Worm (Caenorhabditis elegans) whole organism, L1 larva: Measurements from ENCODE around the gene cest-32.

Source experiments
- C16A3.4 ChIP-seq: fragments of 150-350 bp; optimal IDR thresholded peaks from 2 replicates; lab custom pipeline; 2014; ENCODE audit warnings: missing biosample characterization, missing genetic modification characterization
- aha-1 ChIP-seq: fragments of 150-350 bp; optimal IDR thresholded peaks from 2 replicates; lab custom pipeline; 2014; ENCODE audit warnings: missing biosample characterization, missing genetic modification characterization
- alr-1 ChIP-seq: fragments of 200-800 bp; sonication (Bioruptor generic); optimal IDR thresholded peaks from 2 replicates; lab custom pipeline; 2018; ENCODE audit warnings: borderline replicate concordance, mild to moderate bottlenecking, missing genetic modification characterization, missing compliant biosample characterization
- ama-1 ChIP-seq: fragments of 150-350 bp; optimal IDR thresholded peaks from 2 replicates; lab custom pipeline; 2014
- blmp-1 ChIP-seq: fragments of 150-350 bp; optimal IDR thresholded peaks from 2 replicates; lab custom pipeline; 2014; ENCODE audit warnings: missing biosample characterization, missing genetic modification characterization
- ceh-63 ChIP-seq: fragments of 200-800 bp; sonication (Bioruptor generic); optimal IDR thresholded peaks from 2 replicates; lab custom pipeline; 2018; ENCODE audit warnings: mild to moderate bottlenecking, missing genetic modification characterization, missing compliant biosample characterization
- ceh-8 ChIP-seq: fragments of 200-800 bp; sonication (Bioruptor generic); optimal IDR thresholded peaks from 2 replicates; lab custom pipeline; 2018; ENCODE audit warnings: mild to moderate bottlenecking, missing genetic modification characterization, moderate library complexity, missing compliant biosample characterization
- ceh-82 ChIP-seq, 3 experiments: fragments of 150-350 bp in 1 of 3; sonication (generic microtip) in 2 of 3; optimal IDR thresholded peaks; 2 replicates each; lab custom pipeline; 2014 to 2017; ENCODE audit warnings: missing biosample characterization in 3 of 3, missing genetic modification characterization in 3 of 3
- ceh-90 ChIP-seq: sonication (generic microtip); optimal IDR thresholded peaks from 2 replicates; lab custom pipeline; 2016; ENCODE audit warnings: missing genetic modification characterization, missing compliant biosample characterization
- efl-1 ChIP-seq, 4 experiments: fragments of 150-350 bp; optimal IDR thresholded peaks in 3 of 4; peaks in 1 of 4; 1 replicate in 1 of 4; 2 replicates in 3 of 4; lab custom pipeline; 2014; ENCODE audit warnings: missing biosample characterization in 2 of 4, missing genetic modification characterization in 2 of 4, missing genetic modification reagents in 2 of 4
- elt-3 ChIP-seq, 6 experiments: fragments of 150-350 bp in 1 of 6; sonication (generic microtip); optimal IDR thresholded peaks; 2 replicates each; lab custom pipeline; 2017 to 2018; ENCODE audit warnings: missing biosample characterization in 6 of 6, missing genetic modification characterization in 6 of 6, inconsistent platforms in 1 of 6
- fkh-4 ChIP-seq: sonication (generic microtip); optimal IDR thresholded peaks from 2 replicates; lab custom pipeline; 2016; ENCODE audit warnings: missing compliant biosample characterization, missing genetic modification characterization, borderline replicate concordance
- fkh-8 ChIP-seq: sonication (generic microtip); optimal IDR thresholded peaks from 2 replicates; lab custom pipeline; 2016; ENCODE audit warnings: mild to moderate bottlenecking, missing genetic modification characterization, missing compliant biosample characterization
- fos-1 ChIP-seq: fragments of 150-350 bp; optimal IDR thresholded peaks from 2 replicates; lab custom pipeline; 2014; ENCODE audit warnings: missing biosample characterization, missing genetic modification characterization
- lin-13 ChIP-seq: fragments of 150-350 bp; optimal IDR thresholded peaks from 2 replicates; lab custom pipeline; 2014; ENCODE audit warnings: missing biosample characterization, missing genetic modification reagents, missing genetic modification characterization
- lin-14 ChIP-seq: fragments of 200-800 bp; sonication (Bioruptor generic); optimal IDR thresholded peaks from 2 replicates; lab custom pipeline; 2018; ENCODE audit warnings: mild to moderate bottlenecking, missing genetic modification characterization, moderate library complexity, missing compliant biosample characterization
- lin-15B ChIP-seq: fragments of 150-350 bp; sonication (generic microtip); optimal IDR thresholded peaks from 3 replicates; lab custom pipeline; 2014; ENCODE audit warnings: missing biosample characterization, missing genetic modification characterization
- lin-35 ChIP-seq, 2 experiments: fragments of 150-350 bp; optimal IDR thresholded peaks; 2 replicates each; lab custom pipeline; 2014; ENCODE audit warnings: missing biosample characterization in 2 of 2, missing genetic modification characterization in 2 of 2, missing genetic modification reagents in 2 of 2
- lsy-2 ChIP-seq, 2 experiments: fragments of 150-350 bp; optimal IDR thresholded peaks; 2 replicates each; lab custom pipeline; 2014; ENCODE audit warnings: missing biosample characterization in 2 of 2, missing genetic modification characterization in 2 of 2
- nhr-12 ChIP-seq: sonication (generic microtip); optimal IDR thresholded peaks from 2 replicates; lab custom pipeline; 2017; ENCODE audit warnings: missing biosample characterization, missing genetic modification characterization
- nhr-19 ChIP-seq: fragments of 200-800 bp; sonication (Bioruptor generic); conservative IDR thresholded peaks from 2 replicates; pipeline ENCODE4 v1.3.6; 2022; ENCODE audit warnings: missing genetic modification characterization, missing compliant biosample characterization
- nhr-47 ChIP-seq: sonication (generic microtip); optimal IDR thresholded peaks from 2 replicates; lab custom pipeline; 2016; ENCODE audit warnings: mild to moderate bottlenecking, missing genetic modification characterization, moderate library complexity, missing compliant biosample characterization
- nhr-71 ChIP-seq: sonication (generic microtip); optimal IDR thresholded peaks from 2 replicates; lab custom pipeline; 2016; ENCODE audit warnings: mild to moderate bottlenecking, missing genetic modification characterization, moderate library complexity, missing compliant biosample characterization
- nhr-77 ChIP-seq: fragments of 150-350 bp; optimal IDR thresholded peaks from 2 replicates; lab custom pipeline; 2014; ENCODE audit warnings: missing biosample characterization, missing genetic modification characterization
- nhr-85 ChIP-seq: sonication (generic microtip); peaks from one replicate; lab custom pipeline; 2016; ENCODE audit warnings: missing genetic modification characterization, inconsistent platforms, missing compliant biosample characterization
- nhr-90 ChIP-seq: sonication (generic microtip); optimal IDR thresholded peaks from 2 replicates; lab custom pipeline; 2016; ENCODE audit warnings: mild to moderate bottlenecking, missing genetic modification characterization, missing compliant biosample characterization; ENCODE audit not compliant: poor library complexity
- pax-3 ChIP-seq: fragments of 200-800 bp; sonication (Bioruptor generic); optimal IDR thresholded peaks from 2 replicates; lab custom pipeline; 2018; ENCODE audit warnings: mild to moderate bottlenecking, missing genetic modification characterization, moderate library complexity, missing compliant biosample characterization
- skn-1 ChIP-seq: fragments of 150-350 bp; optimal IDR thresholded peaks from 2 replicates; lab custom pipeline; 2014; ENCODE audit warnings: missing biosample characterization, missing genetic modification characterization
- snpc-4 ChIP-seq: fragments of 150-350 bp; optimal IDR thresholded peaks from 2 replicates; lab custom pipeline; 2014; ENCODE audit warnings: missing biosample characterization, missing genetic modification characterization
- tbx-2 ChIP-seq: sonication (generic microtip); optimal IDR thresholded peaks from 2 replicates; lab custom pipeline; 2016; ENCODE audit warnings: missing genetic modification characterization, missing compliant biosample characterization
- tlp-1 ChIP-seq: fragments of 150-350 bp; optimal IDR thresholded peaks from 2 replicates; lab custom pipeline; 2014; ENCODE audit warnings: missing biosample characterization, missing genetic modification characterization
- unc-86 ChIP-seq: sonication (generic microtip); optimal IDR thresholded peaks from 2 replicates; lab custom pipeline; 2016; ENCODE audit warnings: missing genetic modification characterization, missing compliant biosample characterization
- unc-98 ChIP-seq: fragments of 200-800 bp; sonication (Bioruptor generic); IDR thresholded peaks from 2 replicates; pipeline ENCODE4 v1.3.6; 2022; ENCODE audit warnings: missing genetic modification characterization, missing compliant biosample characterization
- vab-15 ChIP-seq: sonication (generic microtip); optimal IDR thresholded peaks from 2 replicates; lab custom pipeline; 2017; ENCODE audit warnings: missing genotype, mild to moderate bottlenecking, missing genetic modification characterization, missing compliant biosample characterization

Gene cest-32

DNA sequence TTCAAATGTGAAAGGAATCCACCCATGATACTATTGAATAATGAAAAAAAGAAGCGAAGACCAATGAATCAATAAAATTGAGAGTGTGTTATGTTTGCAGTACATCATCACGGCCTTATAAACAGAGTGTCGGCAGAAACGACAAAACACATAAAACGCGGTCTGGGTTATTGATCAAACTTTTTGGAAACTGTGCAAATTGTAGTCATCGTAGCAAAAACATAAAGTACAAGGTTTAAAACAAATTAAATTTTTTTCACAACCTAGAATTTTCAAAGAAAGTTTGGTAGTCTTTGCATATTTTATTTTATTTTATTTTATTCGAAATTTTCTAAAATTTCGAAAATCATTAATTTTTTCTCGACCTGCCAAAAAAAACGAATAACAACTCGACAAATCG lies 9.3 kb upstream of the cest-32 start, which contains the start of gene cest-35.1:
Gene cest-35.1, minus strand, starts transcription at position 101 of the 400 bp plus-strand sequence.
- TF ChIP-seq fkh-8 (tag; lab: Kevin White, UChicago) (no peak), fos-1 (tag; lab: Kevin White, UChicago) (no peak), unc-86 (tag; lab: Kevin White, UChicago) (no peak)
- TF ChIP-seq, all 84 proteins: peak for 0

DNA sequence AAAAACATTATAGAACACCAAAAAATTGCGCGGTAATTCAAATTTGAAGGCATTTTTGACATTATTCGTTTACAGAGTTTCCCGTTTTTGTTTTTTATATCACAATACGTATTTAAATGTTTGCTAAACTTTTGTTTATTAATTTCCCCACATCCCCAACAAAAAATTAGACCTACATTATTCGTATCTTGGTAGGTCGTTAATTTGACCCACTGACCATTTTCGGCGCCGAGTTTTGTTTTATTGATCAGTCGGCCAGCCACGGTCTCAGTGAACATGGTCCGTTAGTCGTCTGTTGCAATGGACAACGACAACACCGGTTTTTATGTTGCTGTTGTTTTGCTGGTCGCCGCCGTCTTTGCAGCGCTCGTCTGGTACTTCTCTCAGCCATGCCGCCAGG lies 6.2 kb upstream of the cest-32 start, which contains the start of gene B0238.15:
Gene B0238.15, plus strand, starts transcription at position 301 of the 400 bp plus-strand sequence.
- TF ChIP-seq lin-35 (GFP tag; optimal IDR thresholded peaks at IDR 0.05; lab: Kevin White, UChicago) (no peak), efl-1 (optimal IDR thresholded peaks at IDR 0.05; lab: Kevin White, UChicago) (no peak), efl-1 (GFP tag; optimal IDR thresholded peaks at IDR 0.05 in 1 of 2; lab: Kevin White, UChicago) (peak in 1 of 2 experiments; percentile 48)

DNA sequence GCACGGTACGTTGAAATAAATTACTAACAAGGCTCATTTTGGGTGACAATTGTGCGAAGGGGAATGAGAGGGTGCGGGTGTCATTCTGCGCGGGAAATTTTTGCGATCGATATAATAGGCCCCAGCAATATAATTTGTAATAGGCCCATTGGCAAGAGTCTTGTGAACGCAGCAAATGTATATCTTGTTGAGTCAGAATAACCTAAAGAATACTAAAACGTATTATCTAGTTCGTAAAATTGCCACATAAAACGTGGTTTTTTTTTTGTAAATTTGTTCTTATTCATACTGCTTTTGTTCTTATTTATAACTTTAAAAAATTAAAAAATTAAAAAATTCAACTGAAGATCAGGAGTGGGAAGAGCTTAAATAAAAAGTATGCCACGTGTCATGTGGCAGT lies 5.7 kb upstream of the cest-32 start, which contains the start of gene C52A10.3:
Gene C52A10.3, minus strand, starts transcription at position 101 of the 400 bp plus-strand sequence.
- TF ChIP-seq skn-1 (tag; lab: Kevin White, UChicago), result no peak
- TF ChIP-seq fos-1 (tag; lab: Kevin White, UChicago), result no peak
- no peak for TF ChIP-seq efl-1 (optimal IDR thresholded peaks at IDR 0.05; lab: Kevin White, UChicago)
- peak in 1 of 2 experiments; percentile 32 for TF ChIP-seq efl-1 (GFP tag; optimal IDR thresholded peaks at IDR 0.05 in 1 of 2; lab: Kevin White, UChicago)

DNA sequence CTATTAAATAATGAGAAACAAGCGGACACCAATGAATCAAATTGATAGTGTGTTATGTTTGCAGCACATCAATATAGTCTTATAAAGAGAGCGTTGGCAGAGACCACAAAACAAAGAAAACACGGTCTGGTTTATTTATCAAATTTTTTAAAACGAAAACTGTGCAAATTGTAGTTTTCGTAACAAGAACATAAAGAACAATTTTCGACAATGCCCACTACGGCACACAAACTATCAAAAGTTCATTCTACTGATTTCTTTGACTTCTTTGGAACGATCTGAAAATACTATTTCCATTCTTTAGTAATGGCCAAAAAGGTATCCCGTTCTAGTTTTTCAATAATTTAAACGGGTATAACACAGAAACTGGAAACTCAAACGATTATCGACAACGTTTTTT lies 3.4 kb upstream of the cest-32 start, which contains the start of gene cest-35.2:
Gene cest-35.2, minus strand, starts transcription at position 101 of the 400 bp plus-strand sequence.
- TF ChIP-seq nhr-19 (GFP tag; lab: Robert Waterston, UW) (no peak), lin-15B (tag; lab: Kevin White, UChicago) (no peak), aha-1 (no peak), ceh-90 (no peak), tlp-1 (tag; lab: Kevin White, UChicago) (no peak)

DNA sequence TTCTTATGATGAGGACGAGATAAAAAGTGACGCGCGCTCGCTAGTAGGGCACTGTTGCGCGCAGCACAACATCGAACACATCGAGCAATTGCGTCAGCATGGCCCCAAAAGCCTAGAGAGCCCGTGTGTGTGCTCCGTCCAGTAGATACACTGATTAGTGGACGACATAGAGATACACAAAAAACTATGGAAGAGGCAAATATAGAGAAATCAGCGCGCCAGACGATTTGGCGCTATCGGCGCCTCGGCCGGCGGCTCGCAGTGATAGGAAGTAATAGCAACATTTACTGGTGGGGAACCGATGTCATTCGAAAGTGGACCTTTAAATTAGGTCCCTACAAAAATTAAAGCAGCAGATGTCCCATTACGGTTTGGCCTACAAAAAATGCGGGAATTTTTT lies 5.2 kb downstream of the cest-32 start:
- TF ChIP-seq unc-86 (tag; lab: Kevin White, UChicago) (no peak), ceh-63 (no peak), nhr-71 (tag; lab: Kevin White, UChicago) (peak; percentile 10), nhr-77 (tag; lab: Kevin White, UChicago) (peak; percentile 72), tbx-2 (peak; percentile 44), lin-14 (peak; percentile 17)

DNA sequence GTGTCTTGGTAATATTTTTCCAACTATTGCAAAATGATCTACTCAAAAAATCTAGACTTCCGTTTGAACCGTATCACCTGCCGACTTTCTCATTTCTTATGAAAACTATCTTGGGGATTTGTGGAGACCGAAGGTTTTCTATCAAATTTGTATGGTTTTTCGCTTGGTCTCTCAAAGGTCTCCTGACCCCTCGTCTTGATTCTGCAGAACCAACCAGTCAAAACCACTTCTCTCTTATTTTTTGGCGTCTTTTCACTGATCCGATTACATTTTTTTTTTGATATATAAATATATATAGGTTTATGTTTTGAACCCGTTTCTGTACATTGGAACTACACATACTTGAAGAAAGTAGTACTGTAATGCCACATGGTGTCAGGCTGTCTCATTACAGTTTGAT lies 8.0 kb downstream of the cest-32 start:
- no peak for TF ChIP-seq nhr-12 (tag; lab: Kevin White, UChicago)
- TF ChIP-seq lsy-2 (tag; optimal IDR thresholded peaks at IDR 0.05; lab: Kevin White, UChicago), result no peak
- no peak for TF ChIP-seq unc-98 (GFP tag; lab: Robert Waterston, UW)
- no peak for TF ChIP-seq nhr-47 (tag; lab: Kevin White, UChicago)
- no peak for TF ChIP-seq nhr-90 (tag; lab: Kevin White, UChicago)
- TF ChIP-seq nhr-85 (tag; lab: Kevin White, UChicago), result peak; percentile 64
- peak; percentile 41 for TF ChIP-seq lin-14
- TF ChIP-seq efl-1 (optimal IDR thresholded peaks at IDR 0.05; lab: Kevin White, UChicago), result no peak
- TF ChIP-seq efl-1 (GFP tag; optimal IDR thresholded peaks at IDR 0.05 in 1 of 2; lab: Kevin White, UChicago), result peak in 1 of 2 experiments; percentile 90
- no peak for TF ChIP-seq fkh-4 (tag; lab: Kevin White, UChicago)
- no peak for TF ChIP-seq snpc-4
- peak; percentile 36 for TF ChIP-seq blmp-1 (tag; lab: Kevin White, UChicago)

DNA sequence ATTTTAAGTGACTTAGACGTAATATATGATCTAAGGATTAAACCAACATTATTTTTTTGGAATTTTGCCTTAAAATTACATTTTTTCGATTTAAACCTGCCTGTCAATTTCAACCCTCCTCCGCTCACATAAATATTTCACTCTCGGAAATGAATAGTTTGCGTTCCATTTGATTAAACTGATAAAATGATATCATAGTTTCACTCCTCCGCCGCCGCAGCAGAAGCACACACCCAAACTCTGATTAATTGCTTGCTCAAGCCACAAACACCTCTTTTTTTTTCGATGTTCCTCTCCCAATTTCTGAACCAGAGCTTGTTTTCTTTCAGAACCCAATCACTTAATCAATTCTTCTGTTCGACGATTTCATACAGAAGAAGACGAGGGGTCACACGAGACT lies 10.6 kb downstream of the cest-32 start, which contains the start of gene Y49G5B.1:
Gene Y49G5B.1, plus strand, starts transcription at position 324 of the 400 bp plus-strand sequence.
- no peak for TF ChIP-seq tbx-2
- TF ChIP-seq ceh-82 (tag; optimal IDR thresholded peaks at IDR 0.05; lab: Kevin White, UChicago), result no peak
- no peak for TF ChIP-seq elt-3 (tag; optimal IDR thresholded peaks at IDR 0.05; lab: Kevin White, UChicago)
- TF ChIP-seq ceh-8 (GFP tag; lab: Kevin White, UChicago), result no peak
- TF ChIP-seq pax-3, result no peak
- no peak for TF ChIP-seq lin-13 (GFP tag; lab: Kevin White, UChicago)
- TF ChIP-seq C16A3.4 (tag; lab: Kevin White, UChicago), result no peak
- no peak for TF ChIP-seq ama-1 (lab: Kevin White, UChicago)
- TF ChIP-seq nhr-47 (tag; lab: Kevin White, UChicago), result no peak
- no peak for TF ChIP-seq vab-15 (tag; lab: Kevin White, UChicago)
- no peak for TF ChIP-seq alr-1 (tag; lab: Kevin White, UChicago)
